Worm (Caenorhabditis elegans): Measurements from ENCODE around the gene vps-35.

The vps-35 gene

ce11 chrII:5933962-5934422 lies 26.4 kb downstream of the vps-35 start:
- TF ChIP-seq cebp-1 (GFP tag; IDR thresholded peaks at IDR 0.05): no peak
- peak; percentile 7 for TF ChIP-seq cebp-1 (tag; optimal IDR thresholded peaks at IDR 0.05)
- TF ChIP-seq xnd-1 (tag; optimal IDR thresholded peaks at IDR 0.05): no peak
- TF ChIP-seq aptf-2 (GFP tag; conservative IDR thresholded peaks at IDR 0.05): 0 out of 2 replicates have a peak, but pooled peaks have one; percentile 19

ce11 chrII:5936009-5936408 lies 28.4 kb downstream of the vps-35 start:
- no peak for TF ChIP-seq madf-10 (tag; optimal IDR thresholded peaks at IDR 0.05)
- peak; percentile 19 for TF ChIP-seq attf-5 (GFP tag; optimal IDR thresholded peaks at IDR 0.05)
- no peak for TF ChIP-seq K12H6.12 (tag; optimal IDR thresholded peaks at IDR 0.05)
- TF ChIP-seq egl-44 (GFP tag; IDR thresholded peaks at IDR 0.05): peak; percentile 70; the same call in 1 of the 2 replicates
- TF ChIP-seq let-526 (GFP tag; IDR thresholded peaks at IDR 0.05): no peak
- TF ChIP-seq nfyb-1 (GFP tag; IDR thresholded peaks at IDR 0.05): 0 out of 2 replicates have a peak, but pooled peaks have one; percentile 8
- TF ChIP-seq chd-7 (tag; optimal IDR thresholded peaks at IDR 0.05): peak; percentile 30
- TF ChIP-seq cebp-1 (GFP tag; IDR thresholded peaks at IDR 0.05): no peak
- TF ChIP-seq cebp-1 (tag; optimal IDR thresholded peaks at IDR 0.05): peak; percentile 33
- peak; percentile 0 for TF ChIP-seq tlf-1 (GFP tag; optimal IDR thresholded peaks at IDR 0.05)
- no peak for TF ChIP-seq F57A8.1 (GFP tag; optimal IDR thresholded peaks at IDR 0.05)
- TF ChIP-seq nhr-80 (tag; optimal IDR thresholded peaks at IDR 0.05): peak; percentile 79
- TF ChIP-seq lir-1 (GFP tag; conservative IDR thresholded peaks at IDR 0.05): no peak
- peak; percentile 22 for TF ChIP-seq ets-4 (GFP tag; optimal IDR thresholded peaks at IDR 0.05)
- TF ChIP-seq unc-62 (GFP tag; optimal IDR thresholded peaks at IDR 0.05): peak; percentile 58
- TF ChIP-seq atf-7 (tag; optimal IDR thresholded peaks at IDR 0.05): peak; percentile 23
- peak; percentile 58 to 88 for TF ChIP-seq let-607 (tag; optimal IDR thresholded peaks at IDR 0.05)
- no peak for TF ChIP-seq dpl-1 (GFP tag; optimal IDR thresholded peaks at IDR 0.05)
- TF ChIP-seq Y95B8A.8 (GFP tag; IDR thresholded peaks at IDR 0.05): no peak
- peak; percentile 17 for TF ChIP-seq tbp1 (GFP tag; optimal IDR thresholded peaks at IDR 0.05)

DNA sequence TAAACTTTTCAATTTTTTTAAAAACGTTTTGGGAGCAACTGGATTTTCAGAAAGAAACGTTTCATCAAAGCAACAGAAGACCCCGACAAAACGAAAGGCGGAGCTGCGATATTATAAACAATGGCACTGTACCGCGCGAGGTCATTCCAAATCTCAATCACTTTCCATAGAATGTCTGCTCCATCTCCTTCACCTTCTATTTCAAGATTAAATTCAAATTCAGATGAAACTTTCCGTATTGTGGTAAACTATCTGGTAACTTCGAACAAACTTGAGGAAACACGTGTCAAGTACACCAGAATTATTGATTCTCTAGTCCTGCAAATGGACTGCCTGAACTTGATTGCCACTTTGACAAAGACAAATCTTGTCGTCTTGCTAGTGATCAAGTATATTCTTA lies 33.2 kb downstream of the vps-35 start, which contains the start of gene F28B12.6:
TSS of gene F28B12.6 (plus strand) at position 49 of the 400 bp plus-strand sequence.
- no peak for TF ChIP-seq ekl-4 (GFP tag; IDR thresholded peaks at IDR 0.05)
- no peak for TF ChIP-seq cebp-1 (GFP tag; IDR thresholded peaks at IDR 0.05)
- TF ChIP-seq cebp-1 (tag; optimal IDR thresholded peaks at IDR 0.05): peak; percentile 24
- peak; percentile 52; the same call in 1 of the 2 replicates for TF ChIP-seq nfyb-1 (GFP tag; IDR thresholded peaks at IDR 0.05)
- peak; percentile 61; the same call in 1 of the 2 replicates for TF ChIP-seq B0336.3 (GFP tag; IDR thresholded peaks at IDR 0.05)

DNA sequence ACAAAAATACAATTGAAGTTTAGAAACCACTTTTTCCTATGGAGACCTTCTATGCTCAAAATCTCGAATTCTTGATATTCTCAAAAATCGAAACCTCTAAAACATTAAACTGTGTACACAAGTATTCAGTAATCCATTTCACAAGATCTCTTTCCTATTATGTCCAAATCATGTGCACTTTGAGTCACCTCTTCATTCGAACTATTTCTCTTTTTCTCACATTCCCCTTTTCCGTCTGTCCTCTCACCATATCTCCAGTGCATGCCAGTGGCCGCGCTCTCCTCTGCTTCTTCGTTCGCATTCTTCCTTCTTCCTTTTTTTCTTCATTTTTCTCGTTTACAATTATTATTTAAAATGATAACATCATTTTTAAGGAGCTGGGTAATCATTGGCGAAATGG lies 35.0 kb downstream of the vps-35 start, which contains the start of gene F28B12.1:
TSS of gene F28B12.1 (plus strand) at position 335 of the 400 bp plus-strand sequence.
- TF ChIP-seq cebp-1 (GFP tag; IDR thresholded peaks at IDR 0.05) (no peak), cebp-1 (tag; optimal IDR thresholded peaks at IDR 0.05) (peak; percentile 26), bed-2 (GFP tag; IDR thresholded peaks at IDR 0.05) (no peak)

DNA sequence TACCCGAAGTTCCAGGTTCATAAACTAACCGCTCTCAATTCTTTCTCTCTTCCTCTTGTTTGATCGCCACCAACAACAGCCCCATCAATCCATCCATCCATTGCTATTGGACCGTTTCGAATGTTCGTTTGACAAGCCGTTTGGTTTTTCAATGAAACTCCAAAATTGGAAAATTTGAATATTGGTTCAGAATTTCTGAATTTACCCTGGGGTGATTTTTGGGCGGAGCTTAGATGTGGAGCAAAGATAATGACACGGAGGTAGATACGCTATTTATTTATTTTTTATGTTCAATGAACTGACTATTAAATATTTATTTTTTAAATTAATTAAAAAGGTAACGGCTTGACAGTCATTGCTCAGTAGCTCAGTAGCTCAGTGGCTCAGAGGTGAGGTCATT lies 36.7 kb downstream of the vps-35 start, which contains the start of gene B0034.2:
TSS of gene B0034.2 (minus strand) at position 101 of the 400 bp plus-strand sequence.
- TF ChIP-seq sptf-2 (GFP tag; optimal IDR thresholded peaks at IDR 0.05): no peak
- no peak for TF ChIP-seq gei-17 (GFP tag; optimal IDR thresholded peaks at IDR 0.05)
- no peak for TF ChIP-seq F55B11.4 (tag; optimal IDR thresholded peaks at IDR 0.05; ENCODE audit: borderline replicate concordance, insufficient read depth)
- TF ChIP-seq rec-8 (tag; optimal IDR thresholded peaks at IDR 0.05): no peak
- no peak for TF ChIP-seq attf-3 (GFP tag; conservative IDR thresholded peaks at IDR 0.05)
- no peak for TF ChIP-seq madf-8 (GFP tag; conservative IDR thresholded peaks at IDR 0.05)
- TF ChIP-seq cebp-2 (GFP tag; IDR thresholded peaks at IDR 0.05): no peak
- TF ChIP-seq atf-7 (tag; optimal IDR thresholded peaks at IDR 0.05): no peak
- no peak for TF ChIP-seq B0035.1 (tag; optimal IDR thresholded peaks at IDR 0.05)
- TF ChIP-seq hrde-1 (tag; optimal IDR thresholded peaks at IDR 0.05; ENCODE audit: borderline replicate concordance): no peak
- TF ChIP-seq ama-1 (optimal IDR thresholded peaks at IDR 0.05): no peak
- no peak for TF ChIP-seq ama-1 (GFP tag; optimal IDR thresholded peaks at IDR 0.05)
- TF ChIP-seq lag-1 (GFP tag; IDR thresholded peaks at IDR 0.05): no peak
- no peak for TF ChIP-seq ceh-40 (GFP tag; IDR thresholded peaks at IDR 0.05)
- no peak for TF ChIP-seq cebp-1 (GFP tag; IDR thresholded peaks at IDR 0.05)
- no peak for TF ChIP-seq cebp-1 (tag; optimal IDR thresholded peaks at IDR 0.05)
- no peak for TF ChIP-seq dpff-1 (tag; optimal IDR thresholded peaks at IDR 0.05)
- no peak for TF ChIP-seq egl-44 (GFP tag; IDR thresholded peaks at IDR 0.05)

All from whole organism, young adult.